Worm (Caenorhabditis elegans): ENCODE results near the gene fars-2.

ce11 chrV:19853610-19854009, 53.6 kb downstream of the fars-2 start:
- TF ChIP-seq snpc-4 (tag; optimal IDR thresholded peaks at IDR 0.05), result no peak
- TF ChIP-seq unc-62 (GFP tag; optimal IDR thresholded peaks at IDR 0.05), result no peak
- TF ChIP-seq pha-4 (tag; optimal IDR thresholded peaks at IDR 0.05), result no peak
- no peak for TF ChIP-seq nfya-1 (tag; optimal IDR thresholded peaks at IDR 0.05; ENCODE audit: insufficient read depth)
